Worm (Caenorhabditis elegans) whole organism, L1 larva: ENCODE data around the gene gldi-5.
A peak's percentile ranks its signal among the peaks of the same experiment; 100 is the strongest.

Source experiments
- C16A3.4 ChIP-seq: fragments of 150-350 bp; optimal IDR thresholded peaks from 2 replicates; lab custom pipeline; 2014; ENCODE audit warnings: missing biosample characterization, missing genetic modification characterization
- C34B4.2 ChIP-seq: sonication (generic microtip); optimal IDR thresholded peaks from 2 replicates; lab custom pipeline; 2017; ENCODE audit warnings: mild to moderate bottlenecking, missing genetic modification characterization, missing compliant biosample characterization
- F16B12.6 ChIP-seq: fragments of 150-350 bp; optimal IDR thresholded peaks from 2 replicates; lab custom pipeline; 2014; ENCODE audit warnings: missing biosample characterization, missing genetic modification characterization
- Y116A8C.19 ChIP-seq: sonication (generic microtip); optimal IDR thresholded peaks from 2 replicates; lab custom pipeline; 2016; ENCODE audit warnings: missing compliant biosample characterization, missing genetic modification characterization, borderline replicate concordance
- aha-1 ChIP-seq: fragments of 150-350 bp; optimal IDR thresholded peaks from 2 replicates; lab custom pipeline; 2014; ENCODE audit warnings: missing biosample characterization, missing genetic modification characterization
- alr-1 ChIP-seq: fragments of 200-800 bp; sonication (Bioruptor generic); optimal IDR thresholded peaks from 2 replicates; lab custom pipeline; 2018; ENCODE audit warnings: borderline replicate concordance, mild to moderate bottlenecking, missing genetic modification characterization, missing compliant biosample characterization
- ama-1 ChIP-seq: fragments of 150-350 bp; optimal IDR thresholded peaks from 2 replicates; lab custom pipeline; 2014
- blmp-1 ChIP-seq: fragments of 150-350 bp; optimal IDR thresholded peaks from 2 replicates; lab custom pipeline; 2014; ENCODE audit warnings: missing biosample characterization, missing genetic modification characterization
- ceh-63 ChIP-seq: fragments of 200-800 bp; sonication (Bioruptor generic); optimal IDR thresholded peaks from 2 replicates; lab custom pipeline; 2018; ENCODE audit warnings: mild to moderate bottlenecking, missing genetic modification characterization, missing compliant biosample characterization
- ceh-82 ChIP-seq, 3 experiments: fragments of 150-350 bp in 1 of 3; sonication (generic microtip) in 2 of 3; optimal IDR thresholded peaks; 2 replicates each; lab custom pipeline; 2014 to 2017; ENCODE audit warnings: missing biosample characterization in 3 of 3, missing genetic modification characterization in 3 of 3
- ceh-90 ChIP-seq: sonication (generic microtip); optimal IDR thresholded peaks from 2 replicates; lab custom pipeline; 2016; ENCODE audit warnings: missing genetic modification characterization, missing compliant biosample characterization
- dpl-1 ChIP-seq, 3 experiments: fragments of 150-350 bp in 2 of 3; sonication (generic microtip) in 1 of 3; optimal IDR thresholded peaks; 2 replicates each; lab custom pipeline; 2014 to 2017; ENCODE audit warnings: missing biosample characterization in 3 of 3, missing genetic modification characterization in 3 of 3, missing genetic modification reagents in 3 of 3
- efl-3 ChIP-seq: fragments of 200-800 bp; sonication (Bioruptor generic); optimal IDR thresholded peaks from 2 replicates; lab custom pipeline; 2018; ENCODE audit warnings: mild to moderate bottlenecking, missing genetic modification characterization, missing compliant biosample characterization
- egl-13 ChIP-seq: sonication (generic microtip); optimal IDR thresholded peaks from 2 replicates; lab custom pipeline; 2016; ENCODE audit warnings: missing genotype, missing genetic modification reagents, missing genetic modification characterization, missing compliant biosample characterization
- egl-27 ChIP-seq, 2 experiments: fragments of 150-350 bp in 1 of 2; sonication (generic microtip); optimal IDR thresholded peaks; 3 replicates each; lab custom pipeline; 2017 to 2018; ENCODE audit warnings: missing biosample characterization in 2 of 2, missing genetic modification characterization in 2 of 2, missing genetic modification reagents in 2 of 2
- elt-2 ChIP-seq: sonication (generic microtip); optimal IDR thresholded peaks from 2 replicates; lab custom pipeline; 2016; ENCODE audit warnings: missing genetic modification characterization, mild to moderate bottlenecking, inconsistent platforms, missing compliant biosample characterization, missing genetic modification reagents
- ets-5 ChIP-seq: fragments of 200-800 bp; sonication (Bioruptor generic); IDR thresholded peaks from 2 replicates; pipeline ENCODE4 v1.3.6; 2022; ENCODE audit warnings: missing genetic modification characterization, missing compliant biosample characterization
- fkh-10 ChIP-seq: sonication (generic microtip); optimal IDR thresholded peaks from 2 replicates; lab custom pipeline; 2017; ENCODE audit warnings: missing biosample characterization, missing genetic modification reagents, missing genetic modification characterization
- grh-1 ChIP-seq: fragments of 200-800 bp; sonication (Bioruptor generic); IDR thresholded peaks from 2 replicates; pipeline ENCODE4 v1.3.6; 2022; ENCODE audit warnings: missing genetic modification reagents, missing genetic modification characterization, missing compliant biosample characterization
- hlh-17 ChIP-seq: fragments of 200-800 bp; sonication (Bioruptor generic); optimal IDR thresholded peaks from 2 replicates; lab custom pipeline; 2018; ENCODE audit warnings: missing genetic modification characterization, mild to moderate bottlenecking, missing compliant biosample characterization, moderate library complexity, borderline replicate concordance
- hlh-4 ChIP-seq: sonication (generic microtip); optimal IDR thresholded peaks from 2 replicates; lab custom pipeline; 2016; ENCODE audit warnings: mild to moderate bottlenecking, missing genetic modification characterization, missing compliant biosample characterization
- hpl-2 ChIP-seq: fragments of 150-350 bp; optimal IDR thresholded peaks from 2 replicates; lab custom pipeline; 2014; ENCODE audit warnings: missing biosample characterization, missing genetic modification reagents, missing genetic modification characterization
- isw-1 ChIP-seq: fragments of 200-800 bp; sonication (Bioruptor generic); IDR thresholded peaks from 2 replicates; pipeline ENCODE4 v1.3.6; 2022; ENCODE audit warnings: missing genetic modification characterization, missing compliant biosample characterization
- lin-13 ChIP-seq: fragments of 150-350 bp; optimal IDR thresholded peaks from 2 replicates; lab custom pipeline; 2014; ENCODE audit warnings: missing biosample characterization, missing genetic modification reagents, missing genetic modification characterization
- lin-14 ChIP-seq: fragments of 200-800 bp; sonication (Bioruptor generic); optimal IDR thresholded peaks from 2 replicates; lab custom pipeline; 2018; ENCODE audit warnings: mild to moderate bottlenecking, missing genetic modification characterization, moderate library complexity, missing compliant biosample characterization
- lin-39 ChIP-seq: fragments of 150-350 bp; optimal IDR thresholded peaks from 2 replicates; lab custom pipeline; 2014; ENCODE audit warnings: missing biosample characterization, missing genetic modification reagents, missing genetic modification characterization
- lsy-2 ChIP-seq, 2 experiments: fragments of 150-350 bp; optimal IDR thresholded peaks; 2 replicates each; lab custom pipeline; 2014; ENCODE audit warnings: missing biosample characterization in 2 of 2, missing genetic modification characterization in 2 of 2
- mdl-1 ChIP-seq, 2 experiments: fragments of 150-350 bp; optimal IDR thresholded peaks; 2 replicates each; lab custom pipeline; 2014 to 2017; ENCODE audit warnings: missing biosample characterization in 2 of 2, missing genetic modification characterization in 2 of 2, inconsistent platforms in 1 of 2
- nhr-12 ChIP-seq: sonication (generic microtip); optimal IDR thresholded peaks from 2 replicates; lab custom pipeline; 2017; ENCODE audit warnings: missing biosample characterization, missing genetic modification characterization
- nhr-19 ChIP-seq: fragments of 200-800 bp; sonication (Bioruptor generic); conservative IDR thresholded peaks from 2 replicates; pipeline ENCODE4 v1.3.6; 2022; ENCODE audit warnings: missing genetic modification characterization, missing compliant biosample characterization
- nhr-20 ChIP-seq: sonication (generic microtip); optimal IDR thresholded peaks from 2 replicates; lab custom pipeline; 2016; ENCODE audit warnings: mild to moderate bottlenecking, missing genetic modification characterization, missing compliant biosample characterization
- nhr-71 ChIP-seq: sonication (generic microtip); optimal IDR thresholded peaks from 2 replicates; lab custom pipeline; 2016; ENCODE audit warnings: mild to moderate bottlenecking, missing genetic modification characterization, moderate library complexity, missing compliant biosample characterization
- nhr-76 ChIP-seq: sonication (generic microtip); optimal IDR thresholded peaks from 2 replicates; lab custom pipeline; 2017; ENCODE audit warnings: missing biosample characterization, missing genetic modification characterization
- nhr-77 ChIP-seq: fragments of 150-350 bp; optimal IDR thresholded peaks from 2 replicates; lab custom pipeline; 2014; ENCODE audit warnings: missing biosample characterization, missing genetic modification characterization
- nhr-84 ChIP-seq: sonication (generic microtip); optimal IDR thresholded peaks from 2 replicates; lab custom pipeline; 2017; ENCODE audit warnings: missing biosample characterization, missing genetic modification characterization
- nhr-85 ChIP-seq: sonication (generic microtip); peaks from one replicate; lab custom pipeline; 2016; ENCODE audit warnings: missing genetic modification characterization, inconsistent platforms, missing compliant biosample characterization
- pag-3 ChIP-seq: sonication (generic microtip); optimal IDR thresholded peaks from 2 replicates; lab custom pipeline; 2017; ENCODE audit warnings: missing genetic modification characterization, mild to moderate bottlenecking, missing compliant biosample characterization, antibody characterized with exemption, borderline replicate concordance; ENCODE audit not compliant: insufficient read depth
- pax-3 ChIP-seq: fragments of 200-800 bp; sonication (Bioruptor generic); optimal IDR thresholded peaks from 2 replicates; lab custom pipeline; 2018; ENCODE audit warnings: mild to moderate bottlenecking, missing genetic modification characterization, moderate library complexity, missing compliant biosample characterization
- pqm-1 ChIP-seq: sonication (generic microtip); optimal IDR thresholded peaks from 3 replicates; lab custom pipeline; 2017; ENCODE audit warnings: missing biosample characterization, missing genetic modification characterization
- snpc-4 ChIP-seq: fragments of 150-350 bp; optimal IDR thresholded peaks from 2 replicates; lab custom pipeline; 2014; ENCODE audit warnings: missing biosample characterization, missing genetic modification characterization
- snu-23 ChIP-seq: sonication (generic microtip); optimal IDR thresholded peaks from 2 replicates; lab custom pipeline; 2016; ENCODE audit warnings: missing genetic modification characterization, missing compliant biosample characterization
- sox-4 ChIP-seq: sonication (generic microtip); optimal IDR thresholded peaks from 2 replicates; lab custom pipeline; 2016; ENCODE audit warnings: missing genetic modification characterization, missing compliant biosample characterization
- sup-37 ChIP-seq: fragments of 200-800 bp; sonication (Bioruptor generic); optimal IDR thresholded peaks from 2 replicates; lab custom pipeline; 2018; ENCODE audit warnings: mild to moderate bottlenecking, missing genetic modification characterization, missing compliant biosample characterization
- swsn-7 ChIP-seq: sonication (generic microtip); optimal IDR thresholded peaks from 2 replicates; lab custom pipeline; 2016; ENCODE audit warnings: missing genetic modification characterization, missing compliant biosample characterization
- tbx-2 ChIP-seq: sonication (generic microtip); optimal IDR thresholded peaks from 2 replicates; lab custom pipeline; 2016; ENCODE audit warnings: missing genetic modification characterization, missing compliant biosample characterization
- tlp-1 ChIP-seq: fragments of 150-350 bp; optimal IDR thresholded peaks from 2 replicates; lab custom pipeline; 2014; ENCODE audit warnings: missing biosample characterization, missing genetic modification characterization
- unc-30 ChIP-seq: sonication (generic microtip); optimal IDR thresholded peaks from 2 replicates; lab custom pipeline; 2017; ENCODE audit warnings: missing biosample characterization, missing genetic modification characterization
- unc-86 ChIP-seq: sonication (generic microtip); optimal IDR thresholded peaks from 2 replicates; lab custom pipeline; 2016; ENCODE audit warnings: missing genetic modification characterization, missing compliant biosample characterization
- vab-15 ChIP-seq: sonication (generic microtip); optimal IDR thresholded peaks from 2 replicates; lab custom pipeline; 2017; ENCODE audit warnings: missing genotype, mild to moderate bottlenecking, missing genetic modification characterization, missing compliant biosample characterization
- xbp-1 ChIP-seq: sonication (generic microtip); optimal IDR thresholded peaks from 2 replicates; lab custom pipeline; 2016; ENCODE audit warnings: missing genetic modification characterization, missing compliant biosample characterization
- zag-1 ChIP-seq: fragments of 150-350 bp; optimal IDR thresholded peaks from 2 replicates; lab custom pipeline; 2014; ENCODE audit warnings: missing biosample characterization, missing genetic modification characterization
- ztf-11 ChIP-seq, 2 experiments: sonication (generic microtip); optimal IDR thresholded peaks; 2 replicates each; lab custom pipeline; 2016 to 2017; ENCODE audit warnings: missing genetic modification characterization in 2 of 2, missing biosample characterization in 1 of 2, missing compliant biosample characterization in 1 of 2

The gldi-5 gene

ce11 chrIII:3706586-3706985, 19.7 kb downstream of the gldi-5 start, which contains the start of gene dph-1:
Gene dph-1, plus strand, starts transcription at chrIII:3706886.
- TF ChIP-seq alr-1 (tag; lab: Kevin White, UChicago) (no peak), blmp-1 (no peak)

ce11 chrIII:3704967-3705366, 21.3 kb downstream of the gldi-5 start, which contains the start of gene wdr-5.1:
Gene wdr-5.1, plus strand, starts transcription at chrIII:3705285.
- TF ChIP-seq nhr-20 (tag; lab: Kevin White, UChicago) (no peak), zag-1 (tag; lab: Kevin White, UChicago) (no peak), nhr-84 (tag; lab: Kevin White, UChicago) (no peak), Y116A8C.19 (tag; lab: Kevin White, UChicago) (no peak), ets-5 (GFP tag; lab: Robert Waterston, UW) (no peak), C34B4.2 (no peak), lin-39 (no peak), ama-1 (no peak), hpl-2 (GFP tag; lab: Kevin White, UChicago) (no peak), ceh-63 (GFP tag; lab: Kevin White, UChicago) (no peak), sox-4 (tag; lab: Kevin White, UChicago) (no peak), pag-3 (tag; lab: Kevin White, UChicago) (no peak), elt-2 (tag; lab: Kevin White, UChicago) (no peak), snpc-4 (tag; lab: Kevin White, UChicago) (no peak), pqm-1 (no peak), isw-1 (GFP tag; lab: Robert Waterston, UW) (no peak), dpl-1 (GFP tag; optimal IDR thresholded peaks at IDR 0.05; lab: Kevin White, UChicago) (peak in 2 of 3 experiments; percentile 37 to 60), tlp-1 (no peak), ztf-11 (tag; optimal IDR thresholded peaks at IDR 0.05; lab: Kevin White, UChicago) (no peak), unc-86 (no peak), nhr-76 (tag; lab: Kevin White, UChicago) (no peak), sup-37 (GFP tag; lab: Kevin White, UChicago) (no peak), snu-23 (peak; percentile 46), lin-14 (GFP tag; lab: Kevin White, UChicago) (no peak), hlh-4 (no peak), efl-3 (no peak), tbx-2 (no peak), swsn-7 (tag; lab: Kevin White, UChicago) (no peak), nhr-19 (GFP tag; lab: Robert Waterston, UW) (no peak), ceh-82 (tag; optimal IDR thresholded peaks at IDR 0.05; lab: Kevin White, UChicago) (peak in 1 of 3 experiments; percentile 22), nhr-12 (no peak), mdl-1 (tag; optimal IDR thresholded peaks at IDR 0.05; lab: Kevin White, UChicago) (no peak), C16A3.4 (no peak), grh-1 (GFP tag; lab: Robert Waterston, UW) (no peak), hlh-17 (GFP tag; lab: Kevin White, UChicago) (no peak), lin-13 (GFP tag; lab: Kevin White, UChicago) (no peak), lsy-2 (tag; optimal IDR thresholded peaks at IDR 0.05; lab: Kevin White, UChicago) (peak; percentile 31 to 62), ceh-90 (tag; lab: Kevin White, UChicago) (no peak), unc-30 (tag; lab: Kevin White, UChicago) (no peak), blmp-1 (no peak), vab-15 (tag; lab: Kevin White, UChicago) (no peak), fkh-10 (GFP tag; lab: Kevin White, UChicago) (no peak), F16B12.6 (tag; lab: Kevin White, UChicago) (peak; percentile 88), nhr-85 (tag; lab: Kevin White, UChicago) (peak; percentile 26), nhr-71 (tag; lab: Kevin White, UChicago) (peak; percentile 54), xbp-1 (peak; percentile 48), nhr-77 (tag; lab: Kevin White, UChicago) (no peak), egl-27 (tag; optimal IDR thresholded peaks at IDR 0.05; lab: Kevin White, UChicago) (no peak), pax-3 (no peak), egl-13 (tag; lab: Kevin White, UChicago) (no peak), aha-1 (tag; lab: Kevin White, UChicago) (no peak)
